Fruit fly (Drosophila melanogaster) whole organism, wandering third instar larva: Measurements from ENCODE around the gene CG32638.
A peak's percentile ranks its signal among the peaks of the same experiment; 100 is the strongest.

ENCODE experiments used
- Abd-B ChIP-seq: fragments of >200 bp; optimal IDR thresholded peaks from 2 replicates; lab custom pipeline; 2017; ENCODE audit warnings: missing biosample characterization, missing genetic modification characterization
- Jra ChIP-seq: sonication (Bioruptor generic); optimal IDR thresholded peaks from 2 replicates; lab custom pipeline; 2016; ENCODE audit warnings: missing biosample characterization, missing genetic modification characterization
- OdsH ChIP-seq: fragments of 200-800 bp; sonication (Bioruptor generic); optimal IDR thresholded peaks from 2 replicates; lab custom pipeline; 2016; ENCODE audit warnings: missing biosample characterization, mild to moderate bottlenecking, missing genetic modification characterization
- Sp1 ChIP-seq: fragments of 200-800 bp; sonication (Bioruptor generic); optimal IDR thresholded peaks from 3 replicates; lab custom pipeline; 2019; ENCODE audit warnings: missing biosample characterization, mild to moderate bottlenecking, missing genetic modification characterization, moderate library complexity
- br ChIP-seq: fragments of 200-800 bp; sonication (Bioruptor generic); optimal IDR thresholded peaks from 2 replicates; lab custom pipeline; 2016; ENCODE audit warnings: missing biosample characterization, missing genetic modification characterization
- sage ChIP-seq: fragments of 200-800 bp; sonication (Bioruptor generic); optimal IDR thresholded peaks from 2 replicates; lab custom pipeline; 2016; ENCODE audit warnings: missing biosample characterization, mild to moderate bottlenecking, missing genetic modification characterization
- tai ChIP-seq: sonication (Bioruptor generic); optimal IDR thresholded peaks from 2 replicates; lab custom pipeline; 2016; ENCODE audit warnings: missing biosample characterization, missing genetic modification characterization
- usp ChIP-seq: fragments of >200 bp; optimal IDR thresholded peaks from 2 replicates; lab custom pipeline; 2017; ENCODE audit warnings: missing biosample characterization, missing genetic modification characterization

DNA sequence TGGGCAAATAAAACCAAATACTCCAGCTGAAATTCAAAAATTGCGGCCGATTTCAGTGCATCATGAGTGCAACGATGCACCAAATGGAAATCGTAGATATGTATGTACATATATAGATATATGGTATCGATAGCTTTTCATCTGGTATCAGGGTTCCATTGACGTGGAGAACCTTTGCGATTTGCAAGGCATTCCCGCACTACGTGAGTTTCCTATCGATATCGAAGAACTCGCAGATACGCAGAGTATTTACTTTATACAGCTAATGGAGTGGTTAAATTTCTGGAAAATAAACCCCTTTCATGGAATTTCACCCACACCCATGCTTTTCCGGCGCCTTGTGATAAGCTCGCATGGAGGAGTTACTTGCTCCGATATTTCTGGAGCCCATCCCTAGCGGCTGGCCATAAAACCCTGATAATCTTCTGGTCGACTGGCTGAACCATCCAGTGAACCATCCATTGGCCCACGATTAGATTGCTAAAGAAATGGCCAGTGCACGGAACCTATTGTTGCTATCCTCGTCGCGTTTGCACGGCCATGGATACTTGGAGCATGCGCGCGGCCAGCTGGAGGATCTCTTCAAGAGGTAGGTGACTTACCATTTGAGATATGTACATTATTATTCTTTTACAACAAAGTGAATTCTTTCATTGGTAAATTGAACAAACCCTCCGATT, 34.4 kb downstream of the CG32638 start, which contains the start of gene CG2200:
- TF ChIP-seq Sp1 (GFP tag; lab: Kevin White, UChicago), result peak; percentile 71
- no peak for TF ChIP-seq Abd-B (GFP tag; lab: Kevin White, UChicago)
- no peak for TF ChIP-seq tai (GFP tag; lab: Kevin White, UChicago)
- TF ChIP-seq br (GFP tag; lab: Kevin White, UChicago), result peak; percentile 75
- peak; percentile 76 for TF ChIP-seq Jra (GFP tag; lab: Kevin White, UChicago)
- TF ChIP-seq sage (GFP tag; lab: Kevin White, UChicago), result peak; percentile 42
- TF ChIP-seq usp (GFP tag; lab: Kevin White, UChicago), result no peak
- TF ChIP-seq OdsH (GFP tag; lab: Kevin White, UChicago), result peak; percentile 61
